Worm (Caenorhabditis elegans): ENCODE measurements around the gene Y71H2AL.4.
"Not testable (repeated sequence)": the region's sequence is repeated elsewhere in the genome, so short reads cannot be mapped to it uniquely, and the experiment has no call there.

The Y71H2AL.4 gene

ce11 chrIII:2679362-2679761, 6.8 kb upstream of the Y71H2AL.4 start:
- TF ChIP-seq nhr-23 (tag; optimal IDR thresholded peaks at IDR 0.05) (no peak), lin-11 (tag; optimal IDR thresholded peaks at IDR 0.05) (no peak), nhr-11 (tag; optimal IDR thresholded peaks at IDR 0.05) (no peak)

DNA sequence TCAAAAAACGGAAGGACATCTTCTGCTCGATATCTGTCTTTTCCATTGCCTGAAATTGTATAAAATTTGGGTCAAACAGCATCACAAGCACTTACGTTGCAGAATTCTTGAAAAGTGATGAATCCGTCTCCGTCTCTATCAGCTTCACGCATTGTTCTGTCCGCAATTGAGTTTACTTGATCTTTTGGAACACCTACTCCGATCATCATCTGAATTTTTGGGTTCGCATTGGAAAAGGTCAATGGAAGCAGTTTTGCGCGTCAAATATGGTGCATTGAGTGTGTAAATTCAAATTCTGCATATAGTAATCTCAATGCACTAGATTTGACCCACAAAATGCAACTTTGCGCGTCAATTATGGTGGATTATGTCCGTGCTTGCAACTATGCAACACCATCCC, 4.6 kb upstream of the Y71H2AL.4 start:
- TF ChIP-seq lsy-2 (tag; optimal IDR thresholded peaks at IDR 0.05), result no peak
- no peak for TF ChIP-seq ceh-16 (tag; optimal IDR thresholded peaks at IDR 0.05)
- TF ChIP-seq Y55F3AM.14 (GFP tag; optimal IDR thresholded peaks at IDR 0.05), result no peak
- no peak for TF ChIP-seq nhr-21 (tag; optimal IDR thresholded peaks at IDR 0.05)
- no peak for TF ChIP-seq ceh-82 (tag; optimal IDR thresholded peaks at IDR 0.05)
- TF ChIP-seq lin-39 (tag; optimal IDR thresholded peaks at IDR 0.05), result no peak
- TF ChIP-seq nhr-23 (tag; optimal IDR thresholded peaks at IDR 0.05), result no peak
- TF ChIP-seq ztf-4 (tag; optimal IDR thresholded peaks at IDR 0.05), result no peak
- no peak for TF ChIP-seq ztf-11 (tag; optimal IDR thresholded peaks at IDR 0.05)
- TF ChIP-seq elt-1 (tag; optimal IDR thresholded peaks at IDR 0.05), result no peak
- no peak for TF ChIP-seq mbf-1 (tag; optimal IDR thresholded peaks at IDR 0.05)
- TF ChIP-seq snpc-4 (tag; optimal IDR thresholded peaks at IDR 0.05), result no peak
- no peak for TF ChIP-seq aly-2 (tag; optimal IDR thresholded peaks at IDR 0.05)
- TF ChIP-seq blmp-1 (tag; optimal IDR thresholded peaks at IDR 0.05; ENCODE audit: insufficient read depth), result no peak
- no peak for TF ChIP-seq crh-2 (tag; optimal IDR thresholded peaks at IDR 0.05)
- TF ChIP-seq dmd-4 (tag; optimal IDR thresholded peaks at IDR 0.05), result no peak
- no peak for TF ChIP-seq F13H6.1 (tag; optimal IDR thresholded peaks at IDR 0.05)

DNA sequence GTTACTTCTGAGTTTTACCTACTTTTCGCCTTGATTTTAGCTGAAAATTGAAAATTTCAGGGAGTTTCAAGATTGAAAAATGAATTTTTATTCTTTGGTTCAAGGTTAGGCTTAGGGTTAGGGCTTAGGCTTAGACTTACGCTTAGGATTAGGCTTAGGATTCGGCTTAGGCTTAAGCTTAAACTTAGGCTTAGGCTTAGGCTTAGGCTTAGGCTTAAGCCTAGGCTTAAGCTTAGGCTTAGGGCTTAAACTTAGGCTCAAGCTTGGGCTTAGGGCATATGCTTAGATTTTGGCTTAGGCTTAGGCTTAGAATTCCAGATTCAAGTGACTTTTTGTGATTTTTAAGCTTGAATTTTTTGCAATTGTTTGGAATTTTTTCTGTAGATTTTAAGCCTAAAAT, 2.8 kb upstream of the Y71H2AL.4 start:
- TF ChIP-seq nhr-77 (tag; optimal IDR thresholded peaks at IDR 0.05) (no peak), ztf-11 (tag; optimal IDR thresholded peaks at IDR 0.05) (no peak), aly-2 (tag; optimal IDR thresholded peaks at IDR 0.05) (no peak), nhr-10 (tag; optimal IDR thresholded peaks at IDR 0.05) (no peak), elt-3 (tag; optimal IDR thresholded peaks at IDR 0.05) (no peak), Y55F3AM.14 (GFP tag; optimal IDR thresholded peaks at IDR 0.05) (no peak), R02D3.7 (tag; optimal IDR thresholded peaks at IDR 0.05) (no peak)

DNA sequence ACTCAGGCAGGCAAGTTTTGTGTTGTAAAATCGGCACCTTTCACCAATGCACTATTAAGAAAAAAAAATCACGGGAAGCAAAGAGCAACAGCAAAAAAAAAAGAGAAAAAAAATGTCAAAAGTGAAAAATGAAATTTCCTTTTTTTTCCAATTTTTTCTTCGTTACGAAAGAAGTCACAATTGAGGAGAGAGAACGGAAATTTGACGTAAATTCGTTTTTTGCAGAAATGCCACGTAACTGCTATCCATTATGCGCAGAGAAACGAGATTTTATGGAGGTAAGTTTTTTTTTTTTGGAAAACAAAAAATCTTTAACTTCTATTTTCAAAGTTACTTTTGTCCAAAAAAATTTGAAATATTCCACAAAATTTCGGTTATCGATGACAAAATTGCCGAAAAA, 455 bp downstream of the Y71H2AL.4 start:
- TF ChIP-seq mdl-1 (tag; optimal IDR thresholded peaks at IDR 0.05) (no peak), crh-2 (tag; optimal IDR thresholded peaks at IDR 0.05) (peak; percentile 7)

DNA sequence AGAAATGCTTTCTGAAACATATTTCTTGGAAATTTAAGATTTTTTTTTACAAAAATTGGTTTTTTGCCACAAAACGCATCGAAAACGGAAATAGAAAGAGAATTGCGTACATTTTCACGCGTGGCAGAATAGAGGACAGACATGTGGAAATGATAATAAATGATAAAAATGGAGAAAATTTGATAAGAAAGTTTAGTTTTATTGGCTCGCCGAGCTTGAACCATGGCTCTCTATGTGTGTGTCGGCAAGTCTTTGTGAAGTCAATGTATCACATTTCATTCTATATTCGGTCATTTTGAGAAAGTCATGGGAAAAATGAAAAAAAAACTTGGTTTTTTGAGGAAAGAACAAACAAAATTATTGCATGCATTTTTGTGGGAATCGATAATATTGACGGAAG, 1.2 kb downstream of the Y71H2AL.4 start:
- TF ChIP-seq crh-2 (tag; optimal IDR thresholded peaks at IDR 0.05) (peak; percentile 45), fos-1 (tag; optimal IDR thresholded peaks at IDR 0.05) (peak; percentile 69), unc-55 (GFP tag; optimal IDR thresholded peaks at IDR 0.05) (no peak)

DNA sequence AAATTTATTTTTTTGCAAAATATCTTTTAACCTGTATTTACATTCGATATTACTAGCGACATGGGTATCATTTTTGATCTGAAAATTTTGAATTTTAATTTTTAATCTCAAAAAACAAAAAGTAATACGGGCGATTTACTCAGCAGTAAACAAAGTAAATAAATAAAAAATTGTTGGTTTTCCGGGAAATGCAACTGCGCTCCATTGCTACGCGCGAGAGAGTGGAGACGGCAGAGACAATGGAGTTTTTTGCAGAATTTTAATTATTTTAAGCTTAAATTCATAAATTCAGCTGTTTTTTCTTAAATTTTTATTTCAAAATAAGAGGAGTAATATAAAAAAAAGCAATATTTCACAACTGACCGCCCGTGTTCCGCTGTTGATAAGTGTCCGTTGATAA, 12.5 kb downstream of the Y71H2AL.4 start, which contains the start of gene slc-30A9:
Gene slc-30A9 (minus strand): TSS at position 78 of the 400 bp plus-strand sequence.
- TF ChIP-seq crh-2 (tag; optimal IDR thresholded peaks at IDR 0.05) (peak; percentile 23), C34F6.9 (tag; optimal IDR thresholded peaks at IDR 0.05) (peak; percentile 65), alr-1 (tag; optimal IDR thresholded peaks at IDR 0.05) (no peak), sma-9 (GFP tag; optimal IDR thresholded peaks at IDR 0.05) (no peak), sma-9 (tag; optimal IDR thresholded peaks at IDR 0.05) (no peak), lin-13 (GFP tag; optimal IDR thresholded peaks at IDR 0.05) (peak; percentile 35), F13H6.1 (tag; optimal IDR thresholded peaks at IDR 0.05) (peak; percentile 4), unc-62 (GFP tag; optimal IDR thresholded peaks at IDR 0.05) (no peak), unc-55 (GFP tag; optimal IDR thresholded peaks at IDR 0.05) (peak; percentile 72), lsy-2 (tag; optimal IDR thresholded peaks at IDR 0.05) (peak; percentile 23 to 67)

ce11 chrIII:2699363-2699762, 13.2 kb downstream of the Y71H2AL.4 start, which contains the start of gene cox-6B:
TSS of gene cox-6B (plus strand) at chrIII:2699663.
- not testable (repeated sequence) for TF ChIP-seq mab-5 (tag; optimal IDR thresholded peaks at IDR 0.05); nhr-25 (tag; optimal IDR thresholded peaks at IDR 0.05); sma-9 (GFP tag; optimal IDR thresholded peaks at IDR 0.05); sma-9 (tag; optimal IDR thresholded peaks at IDR 0.05)
